Worm (Caenorhabditis elegans): ENCODE data around the gene Y41G9A.10.

DNA sequence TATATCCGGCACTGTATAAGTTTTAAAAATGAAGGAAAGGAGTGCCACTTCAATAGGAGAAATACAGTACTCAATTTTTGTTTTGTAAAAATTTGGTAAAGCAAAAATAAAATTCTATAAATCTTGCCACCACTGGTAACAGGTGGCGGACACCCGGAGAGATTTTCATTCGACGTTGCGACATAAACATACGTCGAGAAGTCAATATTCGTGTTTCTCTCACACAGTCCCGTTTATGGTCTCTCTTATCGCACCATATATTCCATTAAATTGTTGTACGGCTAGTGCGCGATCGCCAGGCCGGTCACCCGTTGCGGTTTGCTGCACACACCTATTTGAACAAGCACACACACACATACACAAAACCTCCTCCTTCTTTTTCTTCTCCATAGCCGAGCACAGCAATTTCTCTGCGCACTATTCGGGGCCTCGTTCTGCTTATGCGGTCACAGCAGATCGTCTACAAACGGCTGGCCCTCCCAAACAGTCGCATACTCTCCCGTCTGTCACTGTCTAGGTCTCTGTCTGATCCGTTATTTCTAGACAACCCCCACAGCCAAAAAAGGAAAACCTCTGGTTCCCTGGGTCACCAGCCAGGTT is 45.4 kb downstream of the Y41G9A.10 start:
- TF ChIP-seq B0310.2 (tag; optimal IDR thresholded peaks at IDR 0.05) = no peak
- TF ChIP-seq tbx-11 (GFP tag; IDR thresholded peaks at IDR 0.05) = no peak
- TF ChIP-seq ama-1 (optimal IDR thresholded peaks at IDR 0.05) = no peak
- TF ChIP-seq flt-1 (GFP tag; IDR thresholded peaks at IDR 0.05) = 0 out of 2 replicates have a peak, but pooled peaks have one; percentile 25
- no peak for TF ChIP-seq sea-1 (GFP tag; conservative IDR thresholded peaks at IDR 0.05)
- TF ChIP-seq aly-1 (tag; optimal IDR thresholded peaks at IDR 0.05) = no peak
- no peak for TF ChIP-seq hmbx-1 (tag; optimal IDR thresholded peaks at IDR 0.05)
- TF ChIP-seq tbx-37 (GFP tag; conservative IDR thresholded peaks at IDR 0.05) = no peak
- TF ChIP-seq hmg-4 (GFP tag; optimal IDR thresholded peaks at IDR 0.05) = peak; percentile 80
- TF ChIP-seq ets-7 (tag; optimal IDR thresholded peaks at IDR 0.05) = no peak
- peak; percentile 19 for TF ChIP-seq F13C5.2 (tag; optimal IDR thresholded peaks at IDR 0.05)
- no peak for TF ChIP-seq ceh-36 (tag; optimal IDR thresholded peaks at IDR 0.05)
